Fruit fly (Drosophila melanogaster) whole organism, embryonic: ENCODE data around the gene CG33669.

ENCODE experiments used
- Adf1 ChIP-seq: fragments of 200-800 bp; sonication (Bioruptor generic); IDR thresholded peaks from 2 replicates; pipeline ENCODE4 v1.3.6; 2022; ENCODE audit warnings: missing biosample characterization, missing genetic modification characterization
- B-H1 ChIP-seq: fragments of 200-800 bp; sonication (Bioruptor generic); IDR thresholded peaks from 3 replicates; pipeline ENCODE4 v1.3.6; 2022; ENCODE audit warnings: missing biosample characterization, missing genetic modification characterization
- CG10431 ChIP-seq: fragments of 200-800 bp; sonication (Bioruptor generic); optimal IDR thresholded peaks from 3 replicates; lab custom pipeline; 2018; ENCODE audit warnings: missing biosample characterization, mild to moderate bottlenecking, missing genetic modification characterization
- CG11723 ChIP-seq: fragments of 200-800 bp; sonication (Bioruptor generic); optimal IDR thresholded peaks from 2 replicates; lab custom pipeline; 2017; ENCODE audit warnings: missing biosample characterization, mild to moderate bottlenecking, missing genetic modification characterization
- CG12071 ChIP-seq: fragments of 200-800 bp; sonication (Bioruptor generic); optimal IDR thresholded peaks from 3 replicates; lab custom pipeline; 2018; ENCODE audit warnings: missing biosample characterization, mild to moderate bottlenecking, missing genetic modification characterization
- CG12219 ChIP-seq: fragments of 200-800 bp; sonication (Bioruptor generic); optimal IDR thresholded peaks from 3 replicates; lab custom pipeline; 2018; ENCODE audit warnings: missing biosample characterization, mild to moderate bottlenecking, missing genetic modification characterization
- CG12236 ChIP-seq: fragments of 200-800 bp; sonication (Bioruptor generic); optimal IDR thresholded peaks from 2 replicates; lab custom pipeline; 2016; ENCODE audit warnings: missing biosample characterization, missing genetic modification characterization
- CG13894 ChIP-seq: fragments of 200-800 bp; sonication (Bioruptor generic); optimal IDR thresholded peaks from 3 replicates; lab custom pipeline; 2018; ENCODE audit warnings: missing biosample characterization, mild to moderate bottlenecking, missing genetic modification characterization, moderate library complexity
- CG14710 ChIP-seq: fragments of 200-800 bp; sonication (Bioruptor generic); optimal IDR thresholded peaks from 3 replicates; lab custom pipeline; 2019; ENCODE audit warnings: missing biosample characterization, mild to moderate bottlenecking, missing genetic modification characterization, moderate library complexity
- CG15601 ChIP-seq: fragments of 200-800 bp; sonication (Bioruptor generic); optimal IDR thresholded peaks from 3 replicates; lab custom pipeline; 2019; ENCODE audit warnings: missing biosample characterization, mild to moderate bottlenecking, missing genetic modification characterization, moderate library complexity
- CG1603 ChIP-seq: fragments of 200-800 bp; sonication (Bioruptor generic); optimal IDR thresholded peaks from 2 replicates; lab custom pipeline; 2019; ENCODE audit warnings: missing biosample characterization, mild to moderate bottlenecking, missing genetic modification characterization, moderate library complexity
- CG2120 ChIP-seq: fragments of 200-800 bp; sonication (Bioruptor generic); optimal IDR thresholded peaks from 3 replicates; lab custom pipeline; 2016; ENCODE audit warnings: missing biosample characterization, missing genetic modification characterization
- CG3065 ChIP-seq: fragments of 200-800 bp; sonication (Bioruptor generic); optimal IDR thresholded peaks from 2 replicates; lab custom pipeline; 2016; ENCODE audit warnings: missing biosample characterization, missing genetic modification characterization
- CG4328 ChIP-seq: fragments of 200-800 bp; sonication (Bioruptor generic); optimal IDR thresholded peaks from 3 replicates; lab custom pipeline; 2017; ENCODE audit warnings: missing biosample characterization, missing genetic modification reagents, missing genetic modification characterization
- CG4404 ChIP-seq: fragments of 200-800 bp; sonication (Bioruptor generic); IDR thresholded peaks from 2 replicates; pipeline ENCODE4 v1.3.6; 2022; ENCODE audit warnings: missing biosample characterization, missing genetic modification characterization
- CG4730 ChIP-seq: fragments of 200-800 bp; sonication (Bioruptor generic); IDR thresholded peaks from 2 replicates; pipeline ENCODE4 v1.3.6; 2022; ENCODE audit warnings: missing biosample characterization, missing genetic modification characterization
- CG6254 ChIP-seq: fragments of 200-800 bp; sonication (Bioruptor generic); optimal IDR thresholded peaks from 3 replicates; lab custom pipeline; 2017; ENCODE audit warnings: mild to moderate bottlenecking, missing biosample characterization, missing genetic modification reagents, missing genetic modification characterization
- CG6791 ChIP-seq: fragments of 200-800 bp; sonication (Bioruptor generic); IDR thresholded peaks from 3 replicates; pipeline ENCODE4 v1.3.6; 2022; ENCODE audit warnings: missing biosample characterization, missing genetic modification characterization; ENCODE audit not compliant: partially characterized antibody
- CG7786 ChIP-seq: fragments of 200-800 bp; sonication (Bioruptor generic); optimal IDR thresholded peaks from 2 replicates; lab custom pipeline; 2016; ENCODE audit warnings: missing biosample characterization, missing genetic modification characterization
- CG7928 ChIP-seq: fragments of 200-800 bp; sonication (Bioruptor generic); optimal IDR thresholded peaks from 2 replicates; lab custom pipeline; 2017; ENCODE audit warnings: missing biosample characterization, mild to moderate bottlenecking, missing genetic modification characterization
- CG8089 ChIP-seq: fragments of 200-800 bp; sonication (Bioruptor generic); optimal IDR thresholded peaks from 3 replicates; lab custom pipeline; 2016; ENCODE audit warnings: missing biosample characterization, missing genetic modification characterization
- CG8359 ChIP-seq: fragments of 200-800 bp; sonication (Bioruptor generic); optimal IDR thresholded peaks from 2 replicates; lab custom pipeline; 2017; ENCODE audit warnings: missing biosample characterization, mild to moderate bottlenecking, missing genetic modification characterization, borderline replicate concordance
- D19A ChIP-seq: fragments of 200-800 bp; optimal IDR thresholded peaks from 3 replicates; lab custom pipeline; 2019; ENCODE audit warnings: missing biosample characterization, mild to moderate bottlenecking, missing genetic modification characterization, moderate library complexity
- D19B ChIP-seq: fragments of 200-800 bp; sonication (Bioruptor generic); optimal IDR thresholded peaks from 2 replicates; lab custom pipeline; 2017; ENCODE audit warnings: missing biosample characterization, mild to moderate bottlenecking, missing genetic modification characterization
- Dll ChIP-seq: fragments of 200-800 bp; sonication (Bioruptor generic); IDR thresholded peaks from 4 replicates; pipeline ENCODE4 v1.3.6; 2022; ENCODE audit warnings: missing biosample characterization, missing genetic modification characterization; ENCODE audit not compliant: partially characterized antibody
- Doc2 ChIP-seq: fragments of 200-800 bp; sonication (Bioruptor generic); IDR thresholded peaks from 2 replicates; pipeline ENCODE4 v1.3.6; 2022; ENCODE audit warnings: missing biosample characterization, missing genetic modification characterization
- Dref ChIP-seq: fragments of 200-800 bp; sonication (Bioruptor generic); IDR thresholded peaks from 2 replicates; pipeline ENCODE4 v1.3.6; 2022; ENCODE audit warnings: missing biosample characterization, missing genetic modification characterization
- Eip74EF ChIP-seq, 2 experiments: fragments of 200-800 bp in 1 of 2; fragments of >200 bp in 1 of 2; sonication (Bioruptor generic) in 1 of 2; optimal IDR thresholded peaks; 2 replicates each; lab custom pipeline; 2017 to 2019; ENCODE audit warnings: missing biosample characterization in 2 of 2, missing genetic modification characterization in 2 of 2, mild to moderate bottlenecking in 1 of 2, moderate library complexity in 1 of 2
- Hmr ChIP-seq: fragments of 200-800 bp; sonication (Bioruptor generic); optimal IDR thresholded peaks from 3 replicates; lab custom pipeline; 2017; ENCODE audit warnings: mild to moderate bottlenecking, missing biosample characterization, missing genetic modification reagents, missing genetic modification characterization
- Hmx ChIP-seq: fragments of 200-800 bp; sonication (Bioruptor generic); optimal IDR thresholded peaks from 2 replicates; lab custom pipeline; 2016; ENCODE audit warnings: missing biosample characterization, missing genetic modification characterization
- MBD-R2 ChIP-seq: fragments of 200-800 bp; sonication (Bioruptor generic); IDR thresholded peaks from 2 replicates; pipeline ENCODE4 v1.3.6; 2022; ENCODE audit warnings: missing biosample characterization, missing genetic modification characterization
- Mad ChIP-seq: fragments of 200-800 bp; sonication (Bioruptor generic); optimal IDR thresholded peaks from 2 replicates; lab custom pipeline; 2016; ENCODE audit warnings: missing biosample characterization, missing genetic modification characterization
- Neu2 ChIP-seq: fragments of 200-800 bp; sonication (Bioruptor generic); optimal IDR thresholded peaks from 3 replicates; lab custom pipeline; 2016; ENCODE audit warnings: missing biosample characterization, missing genetic modification characterization, borderline replicate concordance
- TFAM ChIP-seq: fragments of 200-800 bp; sonication (Bioruptor generic); optimal IDR thresholded peaks from 2 replicates; lab custom pipeline; 2017; ENCODE audit warnings: missing biosample characterization, missing genetic modification characterization, inconsistent platforms
- Xbp1 ChIP-seq: fragments of 200-800 bp; sonication (Bioruptor generic); optimal IDR thresholded peaks from 3 replicates; lab custom pipeline; 2016; ENCODE audit warnings: missing biosample characterization, mild to moderate bottlenecking, missing genetic modification characterization
- aop ChIP-seq: fragments of 200-800 bp; sonication (Bioruptor generic); IDR thresholded peaks from 2 replicates; pipeline ENCODE4 v1.3.6; 2022; ENCODE audit warnings: missing biosample characterization, missing genetic modification characterization
- cwo ChIP-seq: fragments of 200-800 bp; sonication (Bioruptor generic); optimal IDR thresholded peaks from 3 replicates; lab custom pipeline; 2017; ENCODE audit warnings: missing biosample characterization, missing genetic modification characterization, mild to moderate bottlenecking, moderate library complexity, missing genetic modification reagents
- da ChIP-seq: fragments of 200-800 bp; sonication (Bioruptor generic); optimal IDR thresholded peaks from 2 replicates; lab custom pipeline; 2016; ENCODE audit warnings: missing biosample characterization, missing genetic modification characterization
- dm ChIP-seq: fragments of 200-800 bp; sonication (Bioruptor generic); optimal IDR thresholded peaks from 3 replicates; lab custom pipeline; 2016; ENCODE audit warnings: missing biosample characterization, missing genetic modification characterization
- fd3F ChIP-seq: fragments of 200-800 bp; sonication (Bioruptor generic); optimal IDR thresholded peaks from 2 replicates; lab custom pipeline; 2018; ENCODE audit warnings: missing biosample characterization, mild to moderate bottlenecking, missing genetic modification characterization, moderate library complexity
- grn ChIP-seq: fragments of 200-800 bp; sonication (Bioruptor generic); optimal IDR thresholded peaks from 3 replicates; lab custom pipeline; 2017; ENCODE audit warnings: missing biosample characterization, missing genetic modification characterization
- h ChIP-seq: fragments of >200 bp; optimal IDR thresholded peaks from 2 replicates; lab custom pipeline; 2017
- kni ChIP-seq: fragments of 200-800 bp; sonication (Bioruptor generic); optimal IDR thresholded peaks from 3 replicates; lab custom pipeline; 2017; ENCODE audit warnings: mild to moderate bottlenecking, missing biosample characterization, missing genetic modification reagents, missing genetic modification characterization
- luna ChIP-seq: fragments of 200-800 bp; sonication (Bioruptor generic); optimal IDR thresholded peaks from 2 replicates; lab custom pipeline; 2016; ENCODE audit warnings: missing biosample characterization, missing genetic modification characterization
- nerfin-1 ChIP-seq: fragments of 200-800 bp; sonication (Bioruptor generic); optimal IDR thresholded peaks from 3 replicates; lab custom pipeline; 2019; ENCODE audit warnings: missing biosample characterization, mild to moderate bottlenecking, missing genetic modification characterization, moderate library complexity
- odd ChIP-seq: fragments of 200-800 bp; sonication (Bioruptor generic); optimal IDR thresholded peaks from 2 replicates; lab custom pipeline; 2017; ENCODE audit warnings: missing biosample characterization, mild to moderate bottlenecking, missing genetic modification characterization
- psq ChIP-seq: fragments of 200-800 bp; sonication (Bioruptor generic); optimal IDR thresholded peaks from 2 replicates; lab custom pipeline; 2017; ENCODE audit warnings: missing biosample characterization, missing genetic modification characterization
- sob ChIP-seq: fragments of 200-800 bp; sonication (Bioruptor generic); IDR thresholded peaks from 2 replicates; pipeline ENCODE4 v1.3.6; 2022; ENCODE audit warnings: missing biosample characterization, missing genetic modification characterization
- vfl ChIP-seq: fragments of 200-800 bp; sonication (Bioruptor generic); optimal IDR thresholded peaks from 2 replicates; lab custom pipeline; 2016; ENCODE audit warnings: missing biosample characterization, missing genetic modification characterization

The CG33669 gene

dm6 chrX:6351917-6352768 lies 47.8 kb downstream of the CG33669 start (continued):
- TF ChIP-seq CG8359 (GFP tag; lab: Kevin White, UChicago): no peak
- TF ChIP-seq CG13894 (tag; lab: Kevin White, UChicago): no peak
- TF ChIP-seq CG12219: no peak
- TF ChIP-seq CG4328: no peak
- no peak for TF ChIP-seq CG12071
- TF ChIP-seq CG7928: peak; percentile 24
- no peak for TF ChIP-seq CG4730
- TF ChIP-seq h (lab: Kevin White, UChicago): no peak
- peak; percentile 91 for TF ChIP-seq CG6254
- TF ChIP-seq da (GFP tag; lab: Kevin White, UChicago): no peak
- no peak for TF ChIP-seq CG4404
- TF ChIP-seq TFAM (GFP tag; lab: Kevin White, UChicago): no peak
- peak; percentile 2 for TF ChIP-seq CG11723
- TF ChIP-seq Mad (GFP tag; lab: Kevin White, UChicago): no peak
- peak; percentile 52 for TF ChIP-seq dm (GFP tag; lab: Kevin White, UChicago)
- peak; percentile 23 for TF ChIP-seq cwo (GFP tag; lab: Kevin White, UChicago)
- no peak for TF ChIP-seq fd3F (GFP tag; lab: Kevin White, UChicago)
- no peak for TF ChIP-seq D19B (GFP tag; lab: Kevin White, UChicago)
- TF ChIP-seq CG10431 (GFP tag; lab: Kevin White, UChicago): peak; percentile 32
- no peak for TF ChIP-seq psq (GFP tag; lab: Kevin White, UChicago)
- peak; percentile 17 for TF ChIP-seq CG15601 (tag; lab: Kevin White, UChicago)
- TF ChIP-seq D19A (tag; lab: Kevin White, UChicago): no peak
- TF ChIP-seq CG3065 (GFP tag; lab: Kevin White, UChicago): peak; percentile 34
- no peak for TF ChIP-seq kni (GFP tag; lab: Kevin White, UChicago)
- peak; percentile 64 for TF ChIP-seq CG14710
- TF ChIP-seq Neu2: no peak
- TF ChIP-seq Hmr: peak; percentile 55
- TF ChIP-seq Dref (GFP tag; lab: Robert Waterston, UW): 0 out of 2 replicates have a peak, but pooled peaks have one; percentile 25
- no peak for TF ChIP-seq aop (GFP tag; lab: Robert Waterston, UW)
- TF ChIP-seq vfl (GFP tag; lab: Kevin White, UChicago): no peak
- TF ChIP-seq CG2120 (GFP tag; lab: Kevin White, UChicago): peak; percentile 5
- TF ChIP-seq luna (GFP tag; lab: Kevin White, UChicago): no peak
- no peak for TF ChIP-seq CG7786 (GFP tag; lab: Kevin White, UChicago)
- TF ChIP-seq Hmx (GFP tag; lab: Kevin White, UChicago): no peak
- TF ChIP-seq grn (GFP tag; lab: Kevin White, UChicago): no peak
- 0 out of 2 replicates have a peak, but pooled peaks have one; percentile 24 for TF ChIP-seq MBD-R2 (GFP tag; lab: Robert Waterston, UW)
- TF ChIP-seq odd (GFP tag; lab: Kevin White, UChicago): no peak
- peak; percentile 10 for TF ChIP-seq CG1603
- TF ChIP-seq CG8089 (GFP tag; lab: Kevin White, UChicago): no peak
- TF ChIP-seq CG6791 (GFP tag; lab: Robert Waterston, UW): 0 out of 3 replicates have a peak, but pooled peaks have one; percentile 39
- no peak for TF ChIP-seq Doc2 (GFP tag; lab: Robert Waterston, UW)
- no peak for TF ChIP-seq sob (GFP tag; lab: Robert Waterston, UW)
- no peak; the same call in 2 of the 3 replicates for TF ChIP-seq B-H1 (GFP tag; lab: Robert Waterston, UW)
- peak; percentile 86 for TF ChIP-seq nerfin-1 (tag; lab: Kevin White, UChicago)
- no peak for TF ChIP-seq CG12236 (GFP tag; lab: Kevin White, UChicago)
- TF ChIP-seq Dll (GFP tag; lab: Robert Waterston, UW): no peak
- TF ChIP-seq Eip74EF (GFP tag; optimal IDR thresholded peaks at IDR 0.05; lab: Kevin White, UChicago): no peak
- peak; percentile 61 for TF ChIP-seq Adf1 (GFP tag; lab: Robert Waterston, UW)
- TF ChIP-seq Xbp1 (GFP tag; lab: Kevin White, UChicago): no peak
